Fruit fly (Drosophila melanogaster) whole organism, wandering third instar larva: ENCODE data around the gene sit.

Source experiments
- Dif ChIP-seq: fragments of 200-275, 200-300 bp; sonication (Bioruptor generic); optimal IDR thresholded peaks from 2 replicates; lab custom pipeline; 2018; ENCODE audit warnings: missing biosample characterization, missing genetic modification characterization; ENCODE audit not compliant: partially characterized antibody
- Hnf4 ChIP-seq: fragments of 200-800 bp; sonication (Bioruptor generic); optimal IDR thresholded peaks from 2 replicates; lab custom pipeline; 2016; ENCODE audit warnings: missing biosample characterization, mild to moderate bottlenecking, missing genetic modification characterization
- Hr78 ChIP-seq: fragments of >200 bp; optimal IDR thresholded peaks from 2 replicates; lab custom pipeline; 2017; ENCODE audit warnings: missing biosample characterization, missing genetic modification characterization
- Hr83 ChIP-seq: fragments of 200-300 bp; sonication (Bioruptor generic); optimal IDR thresholded peaks from 2 replicates; lab custom pipeline; 2016; ENCODE audit warnings: missing biosample characterization, mild to moderate bottlenecking, missing genetic modification characterization, moderate library complexity; ENCODE audit not compliant: poor library complexity, severe bottlenecking
- Jra ChIP-seq: sonication (Bioruptor generic); optimal IDR thresholded peaks from 2 replicates; lab custom pipeline; 2016; ENCODE audit warnings: missing biosample characterization, missing genetic modification characterization
- br ChIP-seq: fragments of 200-800 bp; sonication (Bioruptor generic); optimal IDR thresholded peaks from 2 replicates; lab custom pipeline; 2016; ENCODE audit warnings: missing biosample characterization, missing genetic modification characterization
- brk ChIP-seq: fragments of 200-800 bp; sonication (Bioruptor generic); optimal IDR thresholded peaks from 2 replicates; lab custom pipeline; 2016; ENCODE audit warnings: missing biosample characterization, mild to moderate bottlenecking, missing genetic modification characterization
- h ChIP-seq: fragments of 200-800 bp; sonication (Bioruptor generic); optimal IDR thresholded peaks from 3 replicates; lab custom pipeline; 2016; ENCODE audit warnings: missing biosample characterization, mild to moderate bottlenecking, missing genetic modification characterization
- jim ChIP-seq: fragments of 175-275, 200-325 bp; sonication (Bioruptor generic); optimal IDR thresholded peaks from 2 replicates; lab custom pipeline; 2016; ENCODE audit warnings: missing biosample characterization, mild to moderate bottlenecking, missing genetic modification characterization
- psq ChIP-seq: fragments of 200-800 bp; sonication (Bioruptor generic); optimal IDR thresholded peaks from 3 replicates; lab custom pipeline; 2017; ENCODE audit warnings: missing biosample characterization, mild to moderate bottlenecking, missing genetic modification characterization, moderate library complexity
- usp ChIP-seq: fragments of >200 bp; optimal IDR thresholded peaks from 2 replicates; lab custom pipeline; 2017; ENCODE audit warnings: missing biosample characterization, missing genetic modification characterization

- TF ChIP-seq psq (GFP tag; lab: Kevin White, UChicago) (no peak), usp (GFP tag; lab: Kevin White, UChicago) (no peak), jim (GFP tag; lab: Kevin White, UChicago) (no peak), br (GFP tag; lab: Kevin White, UChicago) (no peak), Hr83 (GFP tag; lab: Kevin White, UChicago) (no peak), Dif (no peak), Jra (GFP tag; lab: Kevin White, UChicago) (no peak), brk (no peak), Hr78 (GFP tag; lab: Kevin White, UChicago) (no peak), h (GFP tag; lab: Kevin White, UChicago) (no peak), Hnf4 (no peak)
Observed at dm6 chr3R:22609185-22609584, 46.8 kb upstream of the sit start, which contains the start of gene CG13843.
